Fruit fly (Drosophila melanogaster) whole organism, larva: Measurements from ENCODE around the gene CG10752.

ENCODE experiments used
- noc ChIP-seq: fragments of 200-800 bp; sonication (Bioruptor generic); optimal IDR thresholded peaks from 3 replicates; lab custom pipeline; 2019; ENCODE audit warnings: missing biosample characterization, mild to moderate bottlenecking, missing genetic modification characterization, moderate library complexity

CG10752 gene

DNA sequence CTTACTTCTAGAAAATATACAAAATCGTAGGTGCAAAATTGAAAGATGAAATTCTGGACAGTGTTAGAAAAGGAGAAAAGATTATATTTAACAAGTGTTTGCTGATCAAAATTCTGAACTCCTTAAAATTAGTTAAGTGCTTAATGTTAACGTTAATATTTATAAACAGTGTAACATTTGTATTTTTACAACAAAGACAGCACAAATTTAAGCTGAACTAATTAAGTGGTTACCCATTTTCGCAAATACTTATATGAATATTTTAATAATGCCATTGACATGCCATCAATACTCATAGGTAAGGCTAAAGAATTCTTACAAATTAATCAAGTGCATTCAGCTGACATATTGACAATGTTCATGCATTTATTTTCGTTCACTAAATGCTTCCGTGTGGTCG, at the start of gene CG10752:
TSS of gene CG10752 (minus strand) at position 101 of the 400 bp plus-strand sequence.
- no peak for TF ChIP-seq noc (tag; lab: Kevin White, UChicago)

DNA sequence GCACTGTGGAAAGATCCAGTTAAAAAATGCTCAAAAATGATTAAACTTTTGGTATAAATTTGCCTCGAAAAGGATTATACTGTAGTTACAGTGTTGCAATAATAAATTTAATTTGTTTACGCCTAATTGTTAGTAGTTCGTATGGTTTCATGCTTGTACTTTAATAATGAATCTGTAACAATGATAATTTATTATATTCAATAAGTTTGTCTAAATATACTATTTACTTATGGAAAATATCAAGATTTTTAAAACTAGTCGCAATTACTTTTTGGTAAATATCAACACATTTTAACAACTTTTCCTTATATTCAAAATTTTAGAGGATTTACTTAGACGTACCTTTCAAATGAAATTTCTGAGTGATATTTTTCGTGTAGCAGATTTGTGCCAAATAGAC, 40.4 kb upstream of the CG10752 start, which contains the start of gene CG11262:
TSS of gene CG11262 (plus strand) at position 301 of the 400 bp plus-strand sequence.
- TF ChIP-seq noc (tag; lab: Kevin White, UChicago), result no peak

DNA sequence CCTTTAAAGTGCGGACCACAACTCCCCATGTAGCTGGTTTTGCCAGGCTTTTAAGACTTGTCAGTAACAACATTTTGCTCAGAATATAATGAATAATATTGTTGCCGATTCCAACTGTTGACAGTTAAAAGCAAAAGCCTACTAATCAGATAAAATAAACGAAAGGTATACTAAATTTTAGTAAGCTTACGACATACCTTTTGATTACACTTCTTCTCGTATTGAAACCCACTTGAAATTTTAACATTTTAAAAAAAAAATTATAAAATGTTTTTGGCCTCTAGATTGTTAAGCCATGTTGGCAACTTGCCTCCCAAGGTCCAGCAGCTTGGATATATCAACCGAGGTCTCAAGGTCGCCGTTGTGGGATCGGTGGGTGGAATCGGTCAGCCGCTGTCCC, 17.8 kb upstream of the CG10752 start, which contains the start of the genes CG10748 and CG10749:
TSS of gene CG10748 (minus strand) at position 101 of the 400 bp plus-strand sequence.
TSS of gene CG10749 (plus strand) at position 216 of the 400 bp plus-strand sequence.
- TF ChIP-seq noc (tag; lab: Kevin White, UChicago), result no peak

DNA sequence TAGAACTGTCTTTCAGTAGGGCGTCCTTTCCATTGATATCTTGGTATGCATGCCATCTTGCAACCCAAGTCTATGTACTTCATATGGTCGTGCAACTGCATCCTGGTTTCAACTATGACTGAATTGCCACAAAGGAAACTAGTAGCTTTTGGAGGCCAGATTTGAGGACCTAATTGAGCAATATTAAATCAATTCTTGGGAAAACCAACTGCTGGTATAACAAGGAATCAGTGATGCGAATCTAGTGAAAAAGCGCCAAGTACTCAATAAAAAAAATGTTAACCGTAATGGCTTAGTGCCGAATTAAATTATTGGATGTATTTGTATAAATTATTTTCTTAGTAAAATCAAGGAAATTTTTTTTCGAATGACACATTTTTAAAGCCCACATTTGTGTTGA, 13.2 kb upstream of the CG10752 start, which contains the start of gene Or69a:
TSS of gene Or69a (minus strand) at position 101 of the 400 bp plus-strand sequence.
- no peak for TF ChIP-seq noc (tag; lab: Kevin White, UChicago)

DNA sequence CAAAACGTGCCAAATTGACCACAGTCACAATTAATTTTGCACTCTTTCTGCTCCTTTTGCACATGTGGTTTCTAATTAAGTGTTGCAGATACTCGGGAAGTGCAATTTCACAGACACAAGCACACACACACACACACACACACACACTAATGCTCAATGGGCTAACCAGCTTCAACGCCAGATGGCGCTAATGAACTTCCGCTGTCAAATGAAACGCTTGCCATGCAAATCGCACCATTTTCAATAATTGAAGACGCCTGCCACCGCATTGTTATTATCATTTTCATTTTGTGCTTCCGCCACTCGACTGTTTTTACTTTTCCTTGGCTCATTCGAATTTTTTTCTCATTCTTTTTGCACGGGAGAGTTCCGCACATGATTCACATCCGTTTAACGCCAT, 5.1 kb downstream of the CG10752 start:
- TF ChIP-seq noc (tag; lab: Kevin White, UChicago), result no peak

DNA sequence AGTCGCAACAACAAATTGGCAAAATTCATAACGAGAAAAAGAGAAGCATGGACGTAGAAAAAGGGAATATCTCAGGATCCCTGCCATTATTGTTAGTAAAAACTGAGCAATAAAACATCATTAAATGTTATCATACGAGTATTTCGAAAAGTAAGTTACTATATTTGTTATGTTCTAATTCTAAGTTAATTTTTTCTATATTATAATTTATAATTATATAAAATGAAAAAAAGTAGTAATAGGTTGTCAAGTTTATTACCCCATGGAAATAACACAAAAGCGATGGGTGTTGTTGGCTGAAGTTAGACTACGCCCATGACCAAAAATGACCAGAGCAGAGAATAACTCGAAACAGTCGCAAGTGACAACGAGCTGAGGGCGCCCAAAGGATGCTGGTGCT, 39.0 kb downstream of the CG10752 start:
- TF ChIP-seq noc (tag; lab: Kevin White, UChicago), result no peak

DNA sequence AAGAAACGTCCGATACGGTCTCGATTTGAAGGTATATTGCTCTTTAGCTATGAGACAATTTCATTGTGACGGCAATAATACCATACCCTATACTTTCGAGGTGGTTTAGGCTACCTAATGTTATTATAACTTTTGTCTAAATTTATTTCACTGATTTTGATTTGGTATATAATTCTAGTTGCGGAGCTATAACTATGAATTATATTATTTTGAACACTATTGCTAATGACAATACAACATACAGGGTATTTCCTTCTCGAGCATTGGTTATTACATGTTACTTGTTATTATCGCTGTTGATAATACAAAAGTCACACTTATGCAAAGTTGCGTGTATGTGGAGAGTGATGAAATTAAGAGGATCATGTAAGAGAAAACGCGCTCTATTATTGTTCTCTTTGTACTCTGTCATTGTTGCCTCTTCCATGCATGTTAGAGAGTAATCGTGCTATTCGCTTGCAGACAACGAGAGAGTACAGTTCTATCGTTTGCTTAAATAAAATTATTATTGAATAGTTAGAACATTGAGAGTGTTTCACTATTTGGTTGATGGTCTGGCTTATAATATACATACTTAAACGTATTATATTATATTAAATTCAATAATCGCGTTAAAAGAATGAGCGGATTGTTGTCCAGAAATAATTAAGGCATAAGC, 40.7 kb downstream of the CG10752 start, which contains the start of gene CG32115:
TSS of gene CG32115 (minus strand) at position 38 of the 658 bp plus-strand sequence.
- peak; percentile 99 for TF ChIP-seq noc (tag; lab: Kevin White, UChicago)

DNA sequence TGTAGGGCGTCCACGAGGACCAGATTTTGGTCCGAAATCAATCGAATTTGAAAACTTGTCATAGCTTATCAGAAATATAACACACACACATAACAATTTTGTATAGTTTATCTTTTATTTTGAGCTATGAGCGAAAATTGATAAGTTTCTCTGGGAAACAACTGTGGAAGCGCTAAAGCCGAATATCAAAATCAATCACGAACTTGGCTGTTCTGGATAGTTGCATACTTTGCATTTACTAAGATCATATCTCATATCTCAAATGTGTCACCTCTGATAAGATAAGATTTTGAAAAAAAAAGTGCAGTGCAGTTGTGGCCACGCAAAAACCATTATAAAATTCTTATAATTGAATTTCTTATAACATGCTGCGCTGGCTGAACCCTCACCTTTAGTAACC, 50.8 kb downstream of the CG10752 start, which contains the start of gene CG32117:
TSS of gene CG32117 (minus strand) at position 101 of the 400 bp plus-strand sequence.
- no peak for TF ChIP-seq noc (tag; lab: Kevin White, UChicago)
